Worm (Caenorhabditis elegans): Measurements from ENCODE around the gene K02E10.7.

ce11 chrX:2459793-2460192 lies 48.6 kb downstream of the K02E10.7 start, which contains the start of gene fox-1:
- TF ChIP-seq ztf-4 (tag; optimal IDR thresholded peaks at IDR 0.05) (no peak), egl-27 (tag; optimal IDR thresholded peaks at IDR 0.05) (no peak), unc-62 (GFP tag; optimal IDR thresholded peaks at IDR 0.05) (no peak), C34F6.9 (tag; optimal IDR thresholded peaks at IDR 0.05) (no peak), nhr-23 (tag; optimal IDR thresholded peaks at IDR 0.05) (no peak)

Data from whole organism, L2 larva.